Fruit fly (Drosophila melanogaster) whole organism: ENCODE results near the gene CG15721.

Source experiments
- CG8478 ChIP-seq: fragments of >200 bp; optimal IDR thresholded peaks from 2 replicates; lab custom pipeline; 2018; ENCODE audit warnings: inconsistent platforms
- pan ChIP-seq: fragments of >200 bp; optimal IDR thresholded peaks from 2 replicates; lab custom pipeline; 2017
- psq ChIP-seq: fragments of >200 bp; optimal IDR thresholded peaks from 2 replicates; lab custom pipeline; 2017
- usp ChIP-seq: fragments of >200 bp; optimal IDR thresholded peaks from 2 replicates; lab custom pipeline; 2017; ENCODE audit warnings: missing biosample characterization, missing genetic modification characterization, mixed read lengths

dm6 chrX:12947670-12948069 is 22.8 kb upstream of the CG15721 start:
- no peak for TF ChIP-seq CG8478 (lab: Kevin White, UChicago)
- TF ChIP-seq pan: no peak
- TF ChIP-seq psq (lab: Kevin White, UChicago): no peak
- TF ChIP-seq usp (GFP tag; lab: Kevin White, UChicago): no peak
